Worm (Caenorhabditis elegans): ENCODE data around the gene scl-6.

The scl-6 gene

DNA sequence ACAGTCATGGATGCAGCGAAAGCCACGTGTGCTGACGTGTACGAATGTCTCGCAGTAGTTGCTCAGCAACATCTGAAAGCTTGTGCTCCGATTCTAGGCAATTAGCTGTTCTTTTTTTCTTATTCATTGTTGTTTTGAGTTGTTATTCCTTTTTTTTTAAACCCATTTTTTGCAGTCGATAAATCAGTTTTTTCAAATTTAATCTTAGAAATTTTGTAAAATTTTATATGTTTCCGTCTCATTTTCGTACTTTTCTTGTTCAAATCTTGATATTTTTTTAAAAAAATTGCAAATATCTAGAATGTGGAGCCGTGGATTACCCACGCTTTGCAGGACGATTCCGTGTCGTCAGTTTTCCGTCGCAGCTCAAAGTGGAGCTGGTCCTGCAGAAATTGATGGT lies 31.9 kb downstream of the scl-6 start, which contains the start of gene fask-1:
Gene fask-1 (plus strand): TSS at position 301 of the 400 bp plus-strand sequence.
- TF ChIP-seq ceh-39 (tag; optimal IDR thresholded peaks at IDR 0.05), result no peak
- TF ChIP-seq tbx-8 (GFP tag; optimal IDR thresholded peaks at IDR 0.05), result no peak
- no peak for TF ChIP-seq lin-13 (tag; optimal IDR thresholded peaks at IDR 0.05)
- TF ChIP-seq sptf-1 (tag; optimal IDR thresholded peaks at IDR 0.05), result no peak
- TF ChIP-seq nhr-76 (tag; optimal IDR thresholded peaks at IDR 0.05), result no peak
- no peak for TF ChIP-seq ces-1 (GFP tag; optimal IDR thresholded peaks at IDR 0.05)
- no peak for TF ChIP-seq bed-3 (GFP tag; optimal IDR thresholded peaks at IDR 0.05)
- TF ChIP-seq ham-2 (GFP tag; optimal IDR thresholded peaks at IDR 0.05), result no peak
- TF ChIP-seq mep-1 (tag; optimal IDR thresholded peaks at IDR 0.05), result no peak
- TF ChIP-seq nhr-2 (tag; optimal IDR thresholded peaks at IDR 0.05), result no peak
- no peak for TF ChIP-seq elt-3 (tag; optimal IDR thresholded peaks at IDR 0.05)
- TF ChIP-seq flh-1 (GFP tag; optimal IDR thresholded peaks at IDR 0.05), result no peak
- no peak for TF ChIP-seq drap-1 (GFP tag; optimal IDR thresholded peaks at IDR 0.05)
- no peak for TF ChIP-seq elt-1 (tag; optimal IDR thresholded peaks at IDR 0.05; ENCODE audit: borderline replicate concordance, insufficient read depth)
- no peak for TF ChIP-seq mab-5 (tag; optimal IDR thresholded peaks at IDR 0.05)
- no peak for TF ChIP-seq cnd-1 (tag; optimal IDR thresholded peaks at IDR 0.05)
- no peak for TF ChIP-seq unc-62 (GFP tag; optimal IDR thresholded peaks at IDR 0.05)
- no peak for TF ChIP-seq mls-2 (tag; optimal IDR thresholded peaks at IDR 0.05)
- TF ChIP-seq pha-4 (tag; optimal IDR thresholded peaks at IDR 0.05), result no peak
- no peak for TF ChIP-seq nhr-28 (tag; optimal IDR thresholded peaks at IDR 0.05)

DNA sequence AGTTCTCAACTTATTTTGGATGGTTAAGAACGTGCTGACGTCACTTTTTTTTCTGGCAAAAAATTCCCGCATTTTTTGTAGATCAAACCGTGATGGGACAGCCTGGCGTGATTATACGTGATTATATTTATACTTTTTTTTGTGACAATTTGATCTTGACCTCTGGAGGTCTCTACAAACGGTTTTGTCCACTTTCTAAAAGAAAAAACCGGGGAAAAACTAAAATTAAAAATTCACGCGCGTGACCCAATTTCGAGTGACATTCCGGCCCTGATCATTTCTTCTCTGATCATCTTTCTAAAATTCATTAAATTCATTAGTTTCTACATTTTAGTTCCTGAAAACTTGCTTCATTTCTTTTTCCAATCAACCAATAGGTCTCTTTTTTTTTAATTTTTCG lies 36.3 kb downstream of the scl-6 start, which contains the start of gene rde-11:
Gene rde-11 (plus strand): TSS at position 301 of the 400 bp plus-strand sequence.
- no peak for TF ChIP-seq elt-3 (tag; optimal IDR thresholded peaks at IDR 0.05)
- TF ChIP-seq unc-120 (tag; optimal IDR thresholded peaks at IDR 0.05; ENCODE audit: poor library complexity, severe bottlenecking), result no peak
- no peak for TF ChIP-seq nhr-28 (tag; optimal IDR thresholded peaks at IDR 0.05)
- TF ChIP-seq bed-3 (GFP tag; optimal IDR thresholded peaks at IDR 0.05), result no peak
- TF ChIP-seq ham-2 (GFP tag; optimal IDR thresholded peaks at IDR 0.05), result no peak

DNA sequence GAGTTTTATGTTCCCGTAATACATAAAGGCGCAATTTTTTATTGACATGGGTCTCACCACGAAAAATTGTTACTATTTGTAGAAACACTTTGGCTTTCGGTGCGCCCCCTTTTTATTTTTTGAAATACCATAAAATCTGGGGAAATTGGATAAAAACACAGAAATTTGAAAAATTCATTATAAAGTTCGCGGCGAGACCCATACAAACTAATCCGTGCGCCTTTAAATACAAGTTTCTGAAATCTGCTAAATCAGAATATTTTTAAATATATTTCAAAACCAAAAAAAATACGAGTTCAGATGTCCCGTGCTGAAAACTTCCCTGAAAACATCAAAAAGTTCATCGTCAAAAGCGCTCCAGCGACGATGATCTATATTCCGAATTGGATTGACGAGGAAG lies 38.8 kb downstream of the scl-6 start, which contains the start of gene B0564.2:
Gene B0564.2 (plus strand): TSS at position 301 of the 400 bp plus-strand sequence.
- TF ChIP-seq M03D4.4 (tag; optimal IDR thresholded peaks at IDR 0.05) (no peak), ztf-11 (tag; optimal IDR thresholded peaks at IDR 0.05) (no peak), blmp-1 (tag; optimal IDR thresholded peaks at IDR 0.05) (no peak), nhr-237 (tag; optimal IDR thresholded peaks at IDR 0.05) (no peak), unc-39 (tag; optimal IDR thresholded peaks at IDR 0.05) (no peak), mab-5 (tag; optimal IDR thresholded peaks at IDR 0.05) (no peak), ceh-43 (GFP tag; optimal IDR thresholded peaks at IDR 0.05) (no peak), nhr-2 (tag; optimal IDR thresholded peaks at IDR 0.05) (no peak), drap-1 (GFP tag; optimal IDR thresholded peaks at IDR 0.05) (no peak), tbx-8 (GFP tag; optimal IDR thresholded peaks at IDR 0.05) (no peak), unc-120 (tag; optimal IDR thresholded peaks at IDR 0.05; ENCODE audit: poor library complexity, severe bottlenecking) (no peak), elt-3 (tag; optimal IDR thresholded peaks at IDR 0.05) (no peak), mep-1 (tag; optimal IDR thresholded peaks at IDR 0.05) (no peak), lsy-2 (tag; optimal IDR thresholded peaks at IDR 0.05) (no peak), ces-1 (GFP tag; optimal IDR thresholded peaks at IDR 0.05) (no peak), ceh-39 (tag; optimal IDR thresholded peaks at IDR 0.05) (no peak), unc-62 (GFP tag; optimal IDR thresholded peaks at IDR 0.05) (no peak)

DNA sequence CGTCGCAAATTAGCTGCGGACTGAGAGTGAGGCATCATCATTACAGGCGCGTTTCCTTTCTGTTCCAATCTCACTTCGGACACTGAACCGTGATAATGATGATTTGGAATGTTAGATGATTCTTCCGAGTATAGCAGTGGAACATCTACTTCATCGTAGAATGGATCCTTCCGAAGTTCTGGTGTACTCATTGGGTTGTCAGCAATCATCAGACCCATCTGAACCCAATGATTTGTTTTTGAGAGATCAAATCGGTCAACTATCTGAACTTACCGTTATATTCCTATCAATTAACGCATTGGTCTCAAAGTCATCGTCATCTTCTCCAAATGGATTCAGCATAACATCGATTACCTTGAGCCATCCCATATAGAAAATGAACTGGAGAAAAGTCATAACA lies 39.9 kb downstream of the scl-6 start:
- no peak for TF ChIP-seq unc-39 (tag; optimal IDR thresholded peaks at IDR 0.05)

DNA sequence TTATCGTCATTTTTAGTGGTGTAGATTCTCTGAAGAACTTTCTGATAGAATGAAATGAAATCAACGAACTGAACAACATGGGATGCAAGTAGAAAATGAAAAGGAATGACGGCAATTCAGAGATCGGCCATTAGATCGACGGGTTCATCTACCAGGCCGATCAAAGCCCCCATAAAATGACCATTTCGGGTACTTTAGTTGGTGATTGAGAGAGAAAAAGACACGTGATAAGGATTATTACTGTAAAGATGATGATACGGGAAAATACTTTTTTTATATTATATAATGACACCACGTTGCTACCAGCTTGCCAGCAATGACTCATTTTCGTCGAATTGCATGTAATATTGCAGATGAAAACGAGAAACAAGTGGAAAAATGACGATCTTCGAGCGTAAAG lies 41.2 kb downstream of the scl-6 start, which contains the start of gene best-1:
Gene best-1 (minus strand): TSS at position 29 of the 400 bp plus-strand sequence.
- TF ChIP-seq tbx-8 (GFP tag; optimal IDR thresholded peaks at IDR 0.05) (no peak), mls-2 (tag; optimal IDR thresholded peaks at IDR 0.05) (no peak), ceh-39 (tag; optimal IDR thresholded peaks at IDR 0.05) (no peak), cnd-1 (tag; optimal IDR thresholded peaks at IDR 0.05) (no peak), unc-62 (GFP tag; optimal IDR thresholded peaks at IDR 0.05) (no peak), nhr-28 (tag; optimal IDR thresholded peaks at IDR 0.05) (no peak), unc-120 (tag; optimal IDR thresholded peaks at IDR 0.05; ENCODE audit: poor library complexity, severe bottlenecking) (no peak), nhr-12 (tag; optimal IDR thresholded peaks at IDR 0.05) (no peak), bed-3 (GFP tag; optimal IDR thresholded peaks at IDR 0.05) (no peak), nhr-76 (tag; optimal IDR thresholded peaks at IDR 0.05) (no peak), snpc-4 (tag; optimal IDR thresholded peaks at IDR 0.05) (no peak), sptf-1 (tag; optimal IDR thresholded peaks at IDR 0.05) (no peak), lin-13 (tag; optimal IDR thresholded peaks at IDR 0.05) (no peak), blmp-1 (tag; optimal IDR thresholded peaks at IDR 0.05) (no peak), ham-2 (GFP tag; optimal IDR thresholded peaks at IDR 0.05) (no peak)
